Worm (Caenorhabditis elegans) whole organism, young adult: ENCODE measurements around the gene srz-16.

Experiments used
- F49E8.2 ChIP-seq: sonication (generic microtip); optimal IDR thresholded peaks from 3 replicates; lab custom pipeline; 2017; ENCODE audit warnings: missing genetic modification characterization, mild to moderate bottlenecking, missing compliant biosample characterization, antibody characterized with exemption, moderate library complexity; ENCODE audit not compliant: insufficient read depth
- atf-7 ChIP-seq: sonication (generic microtip); optimal IDR thresholded peaks from 2 replicates; lab custom pipeline; 2017; ENCODE audit warnings: mild to moderate bottlenecking, missing genetic modification characterization, missing compliant biosample characterization
- dpl-1 ChIP-seq: fragments of 150-350 bp; optimal IDR thresholded peaks from 2 replicates; lab custom pipeline; 2014; ENCODE audit warnings: missing biosample characterization, missing genetic modification reagents, missing genetic modification characterization
- hrde-1 ChIP-seq: sonication (generic microtip); optimal IDR thresholded peaks from 2 replicates; lab custom pipeline; 2016; ENCODE audit warnings: missing genetic modification characterization, mild to moderate bottlenecking, missing compliant biosample characterization, moderate library complexity, missing genotype, missing genetic modification reagents, borderline replicate concordance
- lin-54 ChIP-seq: fragments of 200-800 bp; sonication (Bioruptor generic); optimal IDR thresholded peaks from 2 replicates; lab custom pipeline; 2018; ENCODE audit warnings: mild to moderate bottlenecking, missing genetic modification characterization, missing compliant biosample characterization
- pha-4 ChIP-seq: fragments of 150-350 bp; sonication (generic microtip); optimal IDR thresholded peaks from 2 replicates; lab custom pipeline; 2014; ENCODE audit warnings: missing biosample characterization, missing genetic modification reagents, missing genetic modification characterization
- unc-130 ChIP-seq: sonication (generic microtip); optimal IDR thresholded peaks from 2 replicates; lab custom pipeline; 2016; ENCODE audit warnings: missing genetic modification reagents, missing genetic modification characterization, missing compliant biosample characterization

ce11 chrV:20188790-20189189 is 2.3 kb upstream of the srz-16 start, which contains the start of gene fbxa-116:
- no peak for TF ChIP-seq pha-4 (tag; lab: Kevin White, UChicago)
- TF ChIP-seq unc-130 (GFP tag; lab: Kevin White, UChicago) = no peak
- no peak for TF ChIP-seq hrde-1 (tag; lab: Kevin White, UChicago)
- TF ChIP-seq atf-7 (tag; lab: Kevin White, UChicago) = no peak
- TF ChIP-seq dpl-1 = no peak
- no peak for TF ChIP-seq F49E8.2 (tag; lab: Kevin White, UChicago)
- TF ChIP-seq lin-54 (GFP tag; lab: Kevin White, UChicago) = no peak
